Fruit fly (Drosophila melanogaster) whole organism, adult: ENCODE data around the gene CG42324.

ENCODE experiments used
- CG12768 ChIP-seq: fragments of 200-800 bp; sonication (Bioruptor generic); optimal IDR thresholded peaks from 2 replicates; lab custom pipeline; 2017; ENCODE audit warnings: missing biosample characterization, missing genetic modification characterization, mild to moderate bottlenecking, moderate library complexity, missing genetic modification reagents
- CG14711 ChIP-seq: fragments of 200-800 bp; sonication (Bioruptor generic); optimal IDR thresholded peaks from 2 replicates; lab custom pipeline; 2018; ENCODE audit warnings: missing biosample characterization, mild to moderate bottlenecking, missing genetic modification characterization, moderate library complexity
- CG33017 ChIP-seq: fragments of 200-800 bp; sonication (Bioruptor generic); optimal IDR thresholded peaks from 2 replicates; lab custom pipeline; 2018; ENCODE audit warnings: missing biosample characterization, mild to moderate bottlenecking, missing genetic modification characterization, moderate library complexity
- CG7101 ChIP-seq: fragments of 200-800 bp; sonication (Bioruptor generic); optimal IDR thresholded peaks from 2 replicates; lab custom pipeline; 2018; ENCODE audit warnings: missing biosample characterization, mild to moderate bottlenecking, missing genetic modification characterization, moderate library complexity
- Crg-1 ChIP-seq: fragments of 200-800 bp; sonication (Bioruptor generic); optimal IDR thresholded peaks from 2 replicates; lab custom pipeline; 2016; ENCODE audit warnings: missing biosample characterization, missing genetic modification characterization
- Hr96 ChIP-seq: fragments of 200-800 bp; sonication (Bioruptor generic); optimal IDR thresholded peaks from 2 replicates; lab custom pipeline; 2016; ENCODE audit warnings: missing biosample characterization, missing genetic modification characterization
- Mnt ChIP-seq: fragments of 200-800 bp; sonication (Bioruptor generic); optimal IDR thresholded peaks from 2 replicates; lab custom pipeline; 2016; ENCODE audit warnings: missing biosample characterization, mild to moderate bottlenecking, missing genetic modification characterization
- cnc ChIP-seq, 2 experiments: fragments of >200 bp; optimal IDR thresholded peaks; 2 replicates each; lab custom pipeline; 2017
- ovo ChIP-seq: fragments of 200-800 bp; sonication (Bioruptor generic); optimal IDR thresholded peaks from 2 replicates; lab custom pipeline; 2016; ENCODE audit warnings: missing biosample characterization, missing genetic modification characterization
- tj ChIP-seq: fragments of 200-800 bp; sonication (Bioruptor generic); optimal IDR thresholded peaks from 3 replicates; lab custom pipeline; 2017; ENCODE audit warnings: missing biosample characterization, mild to moderate bottlenecking, missing genetic modification characterization, moderate library complexity

DNA sequence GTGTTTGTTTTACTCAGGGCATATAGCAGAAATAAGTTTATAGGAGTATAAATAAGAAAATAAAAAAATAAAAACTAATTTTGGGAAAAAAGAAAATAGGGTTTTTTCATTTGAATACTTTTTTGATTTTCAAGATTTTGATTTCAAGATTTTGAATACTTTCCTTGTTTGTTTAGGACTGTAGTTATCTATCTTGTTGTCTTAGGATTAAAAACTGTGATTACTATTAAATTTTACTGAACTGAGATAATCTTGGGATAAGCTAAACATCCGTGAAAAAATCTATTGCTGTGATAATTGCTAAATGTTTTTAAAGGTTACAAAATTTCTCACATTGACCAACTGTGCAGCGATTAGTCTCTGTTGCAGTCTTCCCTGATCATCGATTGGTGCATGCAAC lies 40.8 kb downstream of the CG42324 start:
- TF ChIP-seq CG14711 (no peak), CG12768 (GFP tag; lab: Kevin White, UChicago) (no peak), Hr96 (no peak), ovo (GFP tag; lab: Kevin White, UChicago) (no peak), cnc (optimal IDR thresholded peaks at IDR 0.05; lab: Kevin White, UChicago) (no peak), CG7101 (tag; lab: Kevin White, UChicago) (no peak), tj (GFP tag; lab: Kevin White, UChicago) (no peak), Mnt (no peak), CG33017 (no peak), Crg-1 (GFP tag; lab: Kevin White, UChicago) (no peak)
